Worm (Caenorhabditis elegans): Measurements from ENCODE around the gene C08G5.7.

DNA sequence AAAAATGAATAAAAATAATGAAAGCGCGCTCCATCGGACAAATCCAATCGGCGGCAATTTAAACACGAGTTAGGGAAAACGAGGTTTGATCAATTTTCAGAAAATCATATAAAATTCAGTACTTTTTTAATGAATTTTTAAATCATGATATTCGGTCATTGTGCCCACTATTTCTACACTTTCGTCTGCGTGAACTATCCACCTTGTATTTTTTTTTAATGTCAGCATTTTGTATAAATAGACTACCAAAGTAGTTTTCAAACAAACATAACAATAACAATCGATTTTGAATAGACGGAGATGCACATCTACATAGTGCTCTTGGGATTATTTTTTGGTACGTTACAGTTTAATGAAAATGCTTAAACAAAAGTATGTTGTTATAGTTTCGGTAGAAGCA is 23.0 kb upstream of the C08G5.7 start, which contains the start of gene F46F5.15:
- TF ChIP-seq ztf-11 (tag; optimal IDR thresholded peaks at IDR 0.05) (no peak), snpc-4 (tag; optimal IDR thresholded peaks at IDR 0.05) (no peak), nhr-237 (tag; optimal IDR thresholded peaks at IDR 0.05) (no peak), pha-4 (tag; optimal IDR thresholded peaks at IDR 0.05) (no peak), hlh-1 (tag; optimal IDR thresholded peaks at IDR 0.05) (no peak), elt-1 (tag; optimal IDR thresholded peaks at IDR 0.05; ENCODE audit: borderline replicate concordance, insufficient read depth) (no peak), unc-39 (tag; optimal IDR thresholded peaks at IDR 0.05) (no peak)
